Worm (Caenorhabditis elegans) whole organism, young adult: Measurements from ENCODE around the gene C10C6.3.
A peak's percentile ranks its signal among the peaks of the same experiment; 100 is the strongest.

Source experiments
- D2030.7 ChIP-seq: fragments of 200-800 bp; sonication (Bioruptor generic); IDR thresholded peaks from 2 replicates; pipeline ENCODE4 v1.3.6; 2022; ENCODE audit warnings: missing genetic modification reagents, missing genetic modification characterization, missing compliant biosample characterization
- F23B12.7 ChIP-seq: sonication (generic microtip); optimal IDR thresholded peaks from 2 replicates; lab custom pipeline; 2017; ENCODE audit warnings: missing genetic modification characterization, mild to moderate bottlenecking, missing compliant biosample characterization, antibody characterized with exemption, moderate library complexity; ENCODE audit not compliant: insufficient read depth
- F49E8.2 ChIP-seq: sonication (generic microtip); optimal IDR thresholded peaks from 3 replicates; lab custom pipeline; 2017; ENCODE audit warnings: missing genetic modification characterization, mild to moderate bottlenecking, missing compliant biosample characterization, antibody characterized with exemption, moderate library complexity; ENCODE audit not compliant: insufficient read depth
- F57A8.1 ChIP-seq: fragments of 200-800 bp; sonication (Bioruptor generic); optimal IDR thresholded peaks from 2 replicates; lab custom pipeline; 2018; ENCODE audit warnings: mild to moderate bottlenecking, missing genetic modification characterization, moderate library complexity, missing compliant biosample characterization
- K11D2.4 ChIP-seq: fragments of 200-800 bp; sonication (Bioruptor generic); IDR thresholded peaks from 2 replicates; pipeline ENCODE4 v1.3.6; 2022; ENCODE audit warnings: missing genetic modification reagents, missing genetic modification characterization, missing compliant biosample characterization
- T07F8.4 ChIP-seq: sonication (generic microtip); optimal IDR thresholded peaks from 2 replicates; lab custom pipeline; 2016; ENCODE audit warnings: mild to moderate bottlenecking, missing genetic modification characterization, moderate library complexity, missing compliant biosample characterization
- Y53F4B.3 ChIP-seq: fragments of 200-800 bp; sonication (Bioruptor generic); IDR thresholded peaks from 2 replicates; pipeline ENCODE4 v1.3.6; 2022; ENCODE audit warnings: missing genetic modification reagents, missing genetic modification characterization, missing compliant biosample characterization
- athp-1 ChIP-seq: sonication (generic microtip); optimal IDR thresholded peaks from 2 replicates; lab custom pipeline; 2017; ENCODE audit warnings: mild to moderate bottlenecking, missing genetic modification characterization, missing compliant biosample characterization
- attf-3 ChIP-seq: fragments of 200-800 bp; sonication (Bioruptor generic); conservative IDR thresholded peaks from 2 replicates; pipeline ENCODE4 v1.3.6; 2022; ENCODE audit warnings: missing genetic modification reagents, missing genetic modification characterization, missing compliant biosample characterization
- attf-5 ChIP-seq: fragments of 200-800 bp; sonication (Bioruptor generic); optimal IDR thresholded peaks from 2 replicates; lab custom pipeline; 2018; ENCODE audit warnings: mild to moderate bottlenecking, missing genetic modification characterization, missing compliant biosample characterization
- cebp-1 ChIP-seq, 2 experiments: fragments of 200-800 bp in 1 of 2; sonication (Bioruptor generic) in 1 of 2; sonication (generic microtip) in 1 of 2; IDR thresholded peaks in 1 of 2; optimal IDR thresholded peaks in 1 of 2; 2 replicates each; pipeline versions ENCODE4 v1.3.6 to Lab custom; 2017 to 2022; ENCODE audit warnings: missing compliant biosample characterization in 2 of 2, missing genetic modification characterization in 2 of 2, mild to moderate bottlenecking in 1 of 2, missing genetic modification reagents in 1 of 2, moderate library complexity in 1 of 2
- ceh-27 ChIP-seq: fragments of 200-800 bp; sonication (Bioruptor generic); optimal IDR thresholded peaks from 2 replicates; lab custom pipeline; 2018; ENCODE audit warnings: mild to moderate bottlenecking, missing genetic modification characterization, moderate library complexity, missing compliant biosample characterization
- dpl-1 ChIP-seq: fragments of 150-350 bp; optimal IDR thresholded peaks from 2 replicates; lab custom pipeline; 2014; ENCODE audit warnings: missing biosample characterization, missing genetic modification reagents, missing genetic modification characterization
- egl-44 ChIP-seq: fragments of 200-800 bp; sonication (Bioruptor generic); IDR thresholded peaks from 2 replicates; pipeline ENCODE4 v1.3.6; 2022; ENCODE audit warnings: missing genetic modification reagents, missing genetic modification characterization, missing compliant biosample characterization
- ekl-4 ChIP-seq: fragments of 200-800 bp; sonication (Bioruptor generic); IDR thresholded peaks from 2 replicates; pipeline ENCODE4 v1.3.6; 2022; ENCODE audit warnings: missing genetic modification reagents, missing genetic modification characterization, missing compliant biosample characterization
- gei-17 ChIP-seq: fragments of 200-800 bp; sonication (Bioruptor generic); optimal IDR thresholded peaks from 2 replicates; lab custom pipeline; 2018; ENCODE audit warnings: mild to moderate bottlenecking, missing genetic modification characterization, missing compliant biosample characterization
- him-1 ChIP-seq: sonication (generic microtip); optimal IDR thresholded peaks from 2 replicates; lab custom pipeline; 2016; ENCODE audit warnings: missing genotype, missing genetic modification reagents, missing genetic modification characterization, missing compliant biosample characterization
- hrde-1 ChIP-seq: sonication (generic microtip); optimal IDR thresholded peaks from 2 replicates; lab custom pipeline; 2016; ENCODE audit warnings: missing genetic modification characterization, mild to moderate bottlenecking, missing compliant biosample characterization, moderate library complexity, missing genotype, missing genetic modification reagents, borderline replicate concordance
- hsf-1 ChIP-seq: fragments of 200-800 bp; sonication (Bioruptor generic); IDR thresholded peaks from 2 replicates; pipeline ENCODE4 v1.3.6; 2022; ENCODE audit warnings: missing genetic modification reagents, missing genetic modification characterization, missing compliant biosample characterization
- let-607 ChIP-seq, 2 experiments: fragments of 200-800 bp in 1 of 2; sonication (Bioruptor generic) in 1 of 2; sonication (generic microtip) in 1 of 2; optimal IDR thresholded peaks; 2 replicates each; lab custom pipeline; 2016 to 2018; ENCODE audit warnings: mild to moderate bottlenecking in 2 of 2, missing compliant biosample characterization in 2 of 2, missing genetic modification characterization in 2 of 2, moderate library complexity in 2 of 2, missing genotype in 1 of 2
- lin-26 ChIP-seq: fragments of 200-800 bp; sonication (Bioruptor generic); IDR thresholded peaks from 2 replicates; pipeline ENCODE4 v1.3.6; 2022; ENCODE audit warnings: missing genetic modification reagents, missing genetic modification characterization, missing compliant biosample characterization
- lin-35 ChIP-seq, 3 experiments: fragments of 150-350 bp in 2 of 3; sonication (generic microtip) in 1 of 3; optimal IDR thresholded peaks; 2 replicates each; lab custom pipeline; 2014 to 2018; ENCODE audit warnings: missing biosample characterization in 3 of 3, missing genetic modification characterization in 3 of 3, missing genetic modification reagents in 3 of 3
- lin-40 ChIP-seq: sonication (generic microtip); optimal IDR thresholded peaks from 2 replicates; lab custom pipeline; 2016; ENCODE audit warnings: missing genetic modification characterization, mild to moderate bottlenecking, missing compliant biosample characterization, missing genotype, missing genetic modification reagents
- lin-54 ChIP-seq: fragments of 200-800 bp; sonication (Bioruptor generic); optimal IDR thresholded peaks from 2 replicates; lab custom pipeline; 2018; ENCODE audit warnings: mild to moderate bottlenecking, missing genetic modification characterization, missing compliant biosample characterization
- lsl-1 ChIP-seq: fragments of 200-800 bp; sonication (Bioruptor generic); optimal IDR thresholded peaks from 2 replicates; lab custom pipeline; 2018; ENCODE audit warnings: mild to moderate bottlenecking, missing genetic modification characterization, moderate library complexity, missing compliant biosample characterization
- madf-6 ChIP-seq: fragments of 200-800 bp; sonication (Bioruptor generic); IDR thresholded peaks from 2 replicates; pipeline ENCODE4 v1.3.6; 2022; ENCODE audit warnings: missing genetic modification reagents, missing genetic modification characterization, missing compliant biosample characterization
- mcd-1 ChIP-seq: fragments of 200-800 bp; sonication (Bioruptor generic); IDR thresholded peaks from 2 replicates; pipeline ENCODE4 v1.3.6; 2022; ENCODE audit warnings: missing genetic modification reagents, missing genetic modification characterization, missing compliant biosample characterization
- nhr-179 ChIP-seq: sonication (generic microtip); optimal IDR thresholded peaks from 2 replicates; lab custom pipeline; 2016; ENCODE audit warnings: mild to moderate bottlenecking, missing genetic modification characterization, missing compliant biosample characterization
- pha-4 ChIP-seq: fragments of 150-350 bp; sonication (generic microtip); optimal IDR thresholded peaks from 2 replicates; lab custom pipeline; 2014; ENCODE audit warnings: missing biosample characterization, missing genetic modification reagents, missing genetic modification characterization
- rec-8 ChIP-seq, 2 experiments: sonication (generic microtip); optimal IDR thresholded peaks; 2 replicates each; lab custom pipeline; 2016; ENCODE audit warnings: mild to moderate bottlenecking in 2 of 2, missing genetic modification characterization in 2 of 2, missing genetic modification reagents in 2 of 2, missing genotype in 2 of 2, missing biosample characterization in 1 of 2, missing compliant biosample characterization in 1 of 2, moderate library complexity in 1 of 2
- repo-1 ChIP-seq: sonication (generic microtip); optimal IDR thresholded peaks from 2 replicates; lab custom pipeline; 2017; ENCODE audit warnings: mild to moderate bottlenecking, missing genetic modification characterization, missing compliant biosample characterization
- rpc-1 ChIP-seq, 2 experiments: fragments of 150-350 bp in 1 of 2; sonication (generic microtip) in 1 of 2; optimal IDR thresholded peaks; 2 replicates each; lab custom pipeline; 2014 to 2018; ENCODE audit warnings: missing biosample characterization in 1 of 2, missing genetic modification characterization in 1 of 2, missing genetic modification reagents in 1 of 2, missing genotype in 1 of 2
- sdz-38 ChIP-seq: sonication (generic microtip); optimal IDR thresholded peaks from 2 replicates; lab custom pipeline; 2016; ENCODE audit warnings: missing genotype, missing genetic modification characterization, missing compliant biosample characterization
- snpc-1.1 ChIP-seq: sonication (generic microtip); optimal IDR thresholded peaks from 2 replicates; lab custom pipeline; 2017; ENCODE audit warnings: missing genetic modification characterization, mild to moderate bottlenecking, missing compliant biosample characterization, antibody characterized with exemption, moderate library complexity, missing genotype, missing genetic modification reagents; ENCODE audit not compliant: insufficient read depth
- snpc-4 ChIP-seq, 5 experiments: fragments of 150-350 bp in 1 of 5; sonication (generic microtip) in 4 of 5; optimal IDR thresholded peaks; 2 replicates each; lab custom pipeline; 2014 to 2018; ENCODE audit warnings: missing genetic modification characterization in 5 of 5, missing biosample characterization in 3 of 5, antibody characterized with exemption in 2 of 5, mild to moderate bottlenecking in 2 of 5, missing compliant biosample characterization in 2 of 5, missing genotype in 2 of 5, moderate library complexity in 2 of 5, missing genetic modification reagents in 1 of 5
- somi-1 ChIP-seq: fragments of 200-800 bp; sonication (Bioruptor generic); optimal IDR thresholded peaks from 2 replicates; lab custom pipeline; 2018; ENCODE audit warnings: mild to moderate bottlenecking, missing genetic modification characterization, missing compliant biosample characterization
- tbp1 ChIP-seq: fragments of 200-800 bp; sonication (Bioruptor generic); optimal IDR thresholded peaks from 2 replicates; lab custom pipeline; 2018; ENCODE audit warnings: mild to moderate bottlenecking, missing genetic modification characterization, missing compliant biosample characterization
- ztf-3 ChIP-seq: fragments of 200-800 bp; sonication (Bioruptor generic); optimal IDR thresholded peaks from 2 replicates; lab custom pipeline; 2018; ENCODE audit warnings: mild to moderate bottlenecking, missing genetic modification characterization, missing compliant biosample characterization

Gene C10C6.3

ce11 chrIV:11480027-11480896, 15.2 kb upstream of the C10C6.3 start, which contains the start of the genes mbf-1 and nse-4 (continued):
- no peak for TF ChIP-seq hrde-1 (tag; lab: Kevin White, UChicago)
- peak; percentile 61 for TF ChIP-seq dpl-1
- no peak for TF ChIP-seq attf-3
- TF ChIP-seq D2030.7 (GFP tag; lab: Robert Waterston, UW) = peak; percentile 47
- no peak for TF ChIP-seq sdz-38 (tag; lab: Kevin White, UChicago)
- no peak for TF ChIP-seq repo-1 (tag; lab: Kevin White, UChicago)
- TF ChIP-seq Y53F4B.3 (GFP tag; lab: Robert Waterston, UW) = no peak
- peak; percentile 44 for TF ChIP-seq tbp1
- TF ChIP-seq somi-1 (GFP tag; lab: Kevin White, UChicago) = no peak
- peak; percentile 12 for TF ChIP-seq snpc-4 (GFP tag; optimal IDR thresholded peaks at IDR 0.05; lab: Kevin White, UChicago)
- peak in 3 of 4 experiments; percentile 1 to 42 (median 30) for TF ChIP-seq snpc-4 (tag; optimal IDR thresholded peaks at IDR 0.05; lab: Kevin White, UChicago)
- TF ChIP-seq egl-44 (GFP tag; lab: Robert Waterston, UW) = no peak
- 0 out of 2 replicates have a peak, but pooled peaks have one; percentile 33 for TF ChIP-seq madf-6 (GFP tag; lab: Robert Waterston, UW)
- peak; percentile 59 for TF ChIP-seq lin-40 (tag; lab: Kevin White, UChicago)
- TF ChIP-seq nhr-179 = no peak
- peak; percentile 39 for TF ChIP-seq lsl-1 (GFP tag; lab: Kevin White, UChicago)
- peak; percentile 73 for TF ChIP-seq lin-54 (GFP tag; lab: Kevin White, UChicago)
- TF ChIP-seq him-1 (tag; lab: Kevin White, UChicago) = no peak
- TF ChIP-seq T07F8.4 (tag; lab: Kevin White, UChicago) = no peak
- peak; percentile 98 for TF ChIP-seq hsf-1 (GFP tag; lab: Robert Waterston, UW)
- TF ChIP-seq F23B12.7 = peak; percentile 69
- peak; percentile 23 for TF ChIP-seq F49E8.2 (tag; lab: Kevin White, UChicago)
- TF ChIP-seq cebp-1 (GFP tag; IDR thresholded peaks at IDR 0.05; lab: Robert Waterston, UW) = peak; percentile 32; the same call in 1 of the 2 replicates
- TF ChIP-seq cebp-1 (tag; optimal IDR thresholded peaks at IDR 0.05; lab: Kevin White, UChicago) = peak; percentile 79
- peak; percentile 4 for TF ChIP-seq ceh-27
- 0 out of 2 replicates have a peak, but pooled peaks have one; percentile 34 for TF ChIP-seq ekl-4
- TF ChIP-seq mcd-1 = peak; percentile 32; the same call in 1 of the 2 replicates
- peak in 1 of 3 experiments; percentile 61 for TF ChIP-seq lin-35 (GFP tag; optimal IDR thresholded peaks at IDR 0.05; lab: Kevin White, UChicago)
- TF ChIP-seq snpc-1.1 (tag; lab: Kevin White, UChicago) = no peak
- no peak for TF ChIP-seq gei-17 (GFP tag; lab: Kevin White, UChicago)
- no peak for TF ChIP-seq F57A8.1
- peak; percentile 71; the same call in 1 of the 2 replicates for TF ChIP-seq lin-26
- peak in 1 of 2 experiments; percentile 12 for TF ChIP-seq let-607 (tag; optimal IDR thresholded peaks at IDR 0.05; lab: Kevin White, UChicago)
- no peak for TF ChIP-seq rec-8 (tag; optimal IDR thresholded peaks at IDR 0.05; lab: Kevin White, UChicago)
- peak; percentile 43 for TF ChIP-seq attf-5
- peak; percentile 34 for TF ChIP-seq rpc-1 (optimal IDR thresholded peaks at IDR 0.05; lab: Kevin White, UChicago)
- no peak for TF ChIP-seq rpc-1 (tag; optimal IDR thresholded peaks at IDR 0.05; lab: Kevin White, UChicago)
- TF ChIP-seq athp-1 = no peak
- TF ChIP-seq K11D2.4 (GFP tag; lab: Robert Waterston, UW) = no peak
- TF ChIP-seq pha-4 (tag; lab: Kevin White, UChicago) = no peak
- TF ChIP-seq ztf-3 (GFP tag; lab: Kevin White, UChicago) = no peak
